Worm (Caenorhabditis elegans) whole organism, L3 larva: Measurements from ENCODE around the gene pud-3.

ENCODE experiments used
- ZK546.5 ChIP-seq: sonication (generic microtip); optimal IDR thresholded peaks from 2 replicates; lab custom pipeline; 2017; ENCODE audit warnings: missing biosample characterization, missing genetic modification characterization
- ceh-28 ChIP-seq: fragments of 150-350 bp; optimal IDR thresholded peaks from 2 replicates; lab custom pipeline; 2014; ENCODE audit warnings: missing biosample characterization, missing genetic modification reagents, missing genetic modification characterization
- egl-27 ChIP-seq: sonication (generic microtip); optimal IDR thresholded peaks from 4 replicates; lab custom pipeline; 2017; ENCODE audit warnings: missing biosample characterization, missing genetic modification reagents, missing genetic modification characterization
- egl-5 ChIP-seq: fragments of 150-350 bp; optimal IDR thresholded peaks from 2 replicates; lab custom pipeline; 2017; ENCODE audit warnings: missing biosample characterization, missing genetic modification reagents, missing genetic modification characterization, inconsistent platforms
- eor-1 ChIP-seq, 2 experiments: fragments of 150-350 bp; optimal IDR thresholded peaks; 2 replicates each; lab custom pipeline; 2014 to 2018; ENCODE audit warnings: missing biosample characterization in 2 of 2, missing genetic modification characterization in 2 of 2
- nhr-11 ChIP-seq: fragments of 150-350 bp; optimal IDR thresholded peaks from 2 replicates; lab custom pipeline; 2014; ENCODE audit warnings: missing biosample characterization, missing genetic modification characterization
- nhr-237 ChIP-seq: fragments of 150-350 bp; optimal IDR thresholded peaks from 2 replicates; lab custom pipeline; 2014; ENCODE audit warnings: missing biosample characterization, missing genetic modification characterization
- nhr-25 ChIP-seq: sonication (generic microtip); optimal IDR thresholded peaks from 2 replicates; lab custom pipeline; 2017; ENCODE audit warnings: missing biosample characterization, missing genetic modification characterization
- nhr-77 ChIP-seq: fragments of 150-350 bp; optimal IDR thresholded peaks from 2 replicates; lab custom pipeline; 2014; ENCODE audit warnings: missing biosample characterization, missing genetic modification characterization
- pqm-1 ChIP-seq: fragments of 150-350 bp; optimal IDR thresholded peaks from 2 replicates; lab custom pipeline; 2017; ENCODE audit warnings: missing biosample characterization, missing genetic modification characterization, inconsistent platforms
- snpc-4 ChIP-seq: fragments of 150-350 bp; optimal IDR thresholded peaks from 2 replicates; lab custom pipeline; 2014; ENCODE audit warnings: missing biosample characterization, missing genetic modification characterization
- unc-39 ChIP-seq: sonication (generic microtip); optimal IDR thresholded peaks from 4 replicates; lab custom pipeline; 2017; ENCODE audit warnings: missing biosample characterization, missing genetic modification characterization

ce11 chrV:2324260-2324659 lies 692 bp downstream of the pud-3 start:
- TF ChIP-seq snpc-4 (tag; lab: Kevin White, UChicago) (no peak), ceh-28 (tag; lab: Kevin White, UChicago) (no peak), pqm-1 (tag; lab: Kevin White, UChicago) (peak; percentile 99), nhr-11 (tag; lab: Kevin White, UChicago) (no peak), egl-27 (tag; lab: Kevin White, UChicago) (no peak), egl-5 (tag; lab: Kevin White, UChicago) (no peak), nhr-25 (no peak), ZK546.5 (tag; lab: Kevin White, UChicago) (no peak), nhr-77 (no peak), eor-1 (tag; optimal IDR thresholded peaks at IDR 0.05; lab: Kevin White, UChicago) (no peak), unc-39 (tag; lab: Kevin White, UChicago) (no peak), nhr-237 (tag; lab: Kevin White, UChicago) (no peak)
